Fruit fly (Drosophila melanogaster) whole organism, wandering third instar larva: ENCODE results near the gene CG18809.

ENCODE experiments used
- Dfd ChIP-seq: fragments of >200 bp; optimal IDR thresholded peaks from 2 replicates; lab custom pipeline; 2017; ENCODE audit warnings: missing biosample characterization, missing genetic modification characterization
- Dif ChIP-seq: fragments of 200-275, 200-300 bp; sonication (Bioruptor generic); optimal IDR thresholded peaks from 2 replicates; lab custom pipeline; 2018; ENCODE audit warnings: missing biosample characterization, missing genetic modification characterization; ENCODE audit not compliant: partially characterized antibody
- GATAd ChIP-seq: sonication (Bioruptor generic); optimal IDR thresholded peaks from 2 replicates; lab custom pipeline; 2016; ENCODE audit warnings: missing biosample characterization, missing genetic modification characterization
- HLH106 ChIP-seq: fragments of 200-800 bp; optimal IDR thresholded peaks from 3 replicates; lab custom pipeline; 2019; ENCODE audit warnings: missing biosample characterization, mild to moderate bottlenecking, missing genetic modification characterization, moderate library complexity
- Myc ChIP-seq: fragments of >200 bp; optimal IDR thresholded peaks from 2 replicates; lab custom pipeline; 2017
- Sp1 ChIP-seq: fragments of 200-800 bp; sonication (Bioruptor generic); optimal IDR thresholded peaks from 3 replicates; lab custom pipeline; 2019; ENCODE audit warnings: missing biosample characterization, mild to moderate bottlenecking, missing genetic modification characterization, moderate library complexity
- dsf ChIP-seq: sonication (Bioruptor generic); optimal IDR thresholded peaks from 2 replicates; lab custom pipeline; 2016; ENCODE audit warnings: missing biosample characterization, missing genetic modification characterization, borderline replicate concordance
- fru ChIP-seq: fragments of 200-800 bp; sonication (Bioruptor generic); optimal IDR thresholded peaks from 3 replicates; lab custom pipeline; 2016; ENCODE audit warnings: missing biosample characterization, mild to moderate bottlenecking, missing genetic modification characterization
- psq ChIP-seq: fragments of 200-800 bp; sonication (Bioruptor generic); optimal IDR thresholded peaks from 3 replicates; lab custom pipeline; 2017; ENCODE audit warnings: missing biosample characterization, mild to moderate bottlenecking, missing genetic modification characterization, moderate library complexity
- rgr ChIP-seq: fragments of 200-800 bp; sonication (Bioruptor generic); optimal IDR thresholded peaks from 3 replicates; lab custom pipeline; 2016; ENCODE audit warnings: missing biosample characterization, mild to moderate bottlenecking, missing genetic modification characterization
- usp ChIP-seq: fragments of >200 bp; optimal IDR thresholded peaks from 2 replicates; lab custom pipeline; 2017; ENCODE audit warnings: missing biosample characterization, missing genetic modification characterization

DNA sequence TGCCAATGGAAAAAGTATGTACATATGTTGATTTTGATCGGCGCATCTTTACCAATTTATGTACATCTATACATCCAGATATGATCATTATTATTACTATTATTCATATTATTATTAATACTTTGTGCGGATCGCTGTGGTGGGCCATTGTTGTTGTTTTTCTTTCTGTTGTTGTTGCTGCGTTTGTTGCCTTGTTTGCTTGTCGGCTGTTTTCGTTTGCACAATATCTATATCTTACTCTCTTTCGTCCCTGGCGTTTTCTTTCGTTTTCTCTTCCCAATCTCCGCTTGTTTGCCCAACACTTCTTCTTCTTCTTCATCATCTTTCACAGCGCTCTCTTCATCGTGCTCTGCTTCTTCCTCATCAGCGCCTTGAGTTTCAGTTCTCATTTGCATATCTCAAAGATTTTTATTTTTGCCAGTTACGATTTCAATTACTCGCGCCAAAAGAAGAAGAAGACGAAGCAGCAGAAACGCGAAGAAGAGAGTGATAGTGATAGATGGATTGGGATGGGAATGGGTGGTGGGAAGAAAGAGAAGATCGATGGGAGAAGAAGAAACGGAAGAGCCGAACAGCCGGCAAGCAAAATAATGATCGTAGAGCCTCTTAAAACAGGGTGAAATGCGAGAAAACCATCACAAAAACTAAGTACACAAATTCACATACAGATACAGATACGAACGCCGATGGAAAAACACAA is 43.9 kb upstream of the CG18809 start:
- TF ChIP-seq Myc (lab: Kevin White, UChicago), result no peak
- no peak for TF ChIP-seq dsf (GFP tag; lab: Kevin White, UChicago)
- no peak for TF ChIP-seq Dfd (GFP tag; lab: Kevin White, UChicago)
- no peak for TF ChIP-seq Sp1 (GFP tag; lab: Kevin White, UChicago)
- TF ChIP-seq Dif (GFP tag; lab: Kevin White, UChicago), result no peak
- TF ChIP-seq psq (GFP tag; lab: Kevin White, UChicago), result peak; percentile 67
- no peak for TF ChIP-seq HLH106
- no peak for TF ChIP-seq GATAd (GFP tag; lab: Kevin White, UChicago)
- TF ChIP-seq usp, result no peak
- no peak for TF ChIP-seq fru (GFP tag; lab: Kevin White, UChicago)
- no peak for TF ChIP-seq rgr (GFP tag; lab: Kevin White, UChicago)
